Worm (Caenorhabditis elegans) whole organism, L4 larva: ENCODE data around the gene eppl-1.

Experiments used
- F10B5.3 ChIP-seq: sonication (generic microtip); optimal IDR thresholded peaks from 2 replicates; lab custom pipeline; 2016; ENCODE audit warnings: mild to moderate bottlenecking, missing genetic modification characterization, missing compliant biosample characterization
- F37D6.2 ChIP-seq: sonication (generic microtip); optimal IDR thresholded peaks from 2 replicates; lab custom pipeline; 2016; ENCODE audit warnings: mild to moderate bottlenecking, missing genetic modification characterization, missing compliant biosample characterization
- F49E8.2 ChIP-seq: sonication (generic microtip); optimal IDR thresholded peaks from 2 replicates; lab custom pipeline; 2016; ENCODE audit warnings: missing compliant biosample characterization, mild to moderate bottlenecking, missing genetic modification characterization, borderline replicate concordance
- T20F7.1 ChIP-seq: fragments of 200-800 bp; sonication (Bioruptor generic); optimal IDR thresholded peaks from 2 replicates; lab custom pipeline; 2018; ENCODE audit warnings: mild to moderate bottlenecking, missing genetic modification characterization, missing compliant biosample characterization
- T26A8.4 ChIP-seq: fragments of 200-800 bp; sonication (Bioruptor generic); IDR thresholded peaks from 2 replicates; pipeline ENCODE4 v1.3.6; 2022; ENCODE audit warnings: missing genetic modification characterization, missing compliant biosample characterization
- Y48G9A.11 ChIP-seq: fragments of 200-800 bp; sonication (Bioruptor generic); IDR thresholded peaks from 2 replicates; pipeline ENCODE4 v1.3.6; 2022; ENCODE audit warnings: missing genetic modification reagents, missing genetic modification characterization, missing compliant biosample characterization
- Y75B8A.6 ChIP-seq: fragments of 200-800 bp; sonication (Bioruptor generic); IDR thresholded peaks from 2 replicates; pipeline ENCODE4 v1.3.6; 2022; ENCODE audit warnings: missing genetic modification reagents, missing genetic modification characterization, missing compliant biosample characterization
- ZK546.5 ChIP-seq, 2 experiments: sonication (generic microtip); optimal IDR thresholded peaks; 2 replicates each; lab custom pipeline; 2017; ENCODE audit warnings: missing biosample characterization in 2 of 2, missing genetic modification characterization in 2 of 2
- arid-1 ChIP-seq: fragments of 200-800 bp; sonication (Bioruptor generic); conservative IDR thresholded peaks from 2 replicates; pipeline ENCODE4 v1.3.6; 2022; ENCODE audit warnings: missing genetic modification reagents, missing genetic modification characterization, missing compliant biosample characterization
- attf-4 ChIP-seq: sonication (generic microtip); optimal IDR thresholded peaks from 3 replicates; lab custom pipeline; 2017; ENCODE audit warnings: missing biosample characterization, missing genetic modification characterization
- ceh-20 ChIP-seq: fragments of 200-800 bp; sonication (Bioruptor generic); IDR thresholded peaks from 2 replicates; pipeline ENCODE4 v1.3.6; 2022; ENCODE audit warnings: missing genetic modification reagents, missing genetic modification characterization, missing compliant biosample characterization
- ceh-28 ChIP-seq: fragments of 150-350 bp; optimal IDR thresholded peaks from 2 replicates; lab custom pipeline; 2014; ENCODE audit warnings: missing biosample characterization, missing genetic modification reagents, missing genetic modification characterization
- ceh-44 ChIP-seq: fragments of 200-800 bp; sonication (Bioruptor generic); IDR thresholded peaks from 2 replicates; pipeline ENCODE4 v1.3.6; 2022; ENCODE audit warnings: missing genetic modification reagents, missing genetic modification characterization, missing compliant biosample characterization
- ctbp-1 ChIP-seq: fragments of 200-800 bp; sonication (Bioruptor generic); IDR thresholded peaks from 2 replicates; pipeline ENCODE4 v1.3.6; 2022; ENCODE audit warnings: missing genetic modification reagents, missing genetic modification characterization, missing compliant biosample characterization
- daf-16 ChIP-seq, 3 experiments: sonication (generic microtip); optimal IDR thresholded peaks; 2 replicates each; lab custom pipeline; 2016 to 2017; ENCODE audit warnings: missing genetic modification characterization in 3 of 3, missing genetic modification reagents in 3 of 3, mild to moderate bottlenecking in 2 of 3, missing compliant biosample characterization in 2 of 3, missing biosample characterization in 1 of 3, moderate library complexity in 1 of 3
- daf-19 ChIP-seq: fragments of 200-800 bp; sonication (Bioruptor generic); conservative IDR thresholded peaks from 2 replicates; pipeline ENCODE4 v1.3.6; 2022; ENCODE audit warnings: missing genetic modification characterization, missing compliant biosample characterization
- dpl-1 ChIP-seq: fragments of 150-350 bp; optimal IDR thresholded peaks from 2 replicates; lab custom pipeline; 2014; ENCODE audit warnings: missing biosample characterization, missing genetic modification reagents, missing genetic modification characterization
- gei-8 ChIP-seq: fragments of 200-800 bp; sonication (Bioruptor generic); optimal IDR thresholded peaks from 2 replicates; lab custom pipeline; 2018; ENCODE audit warnings: mild to moderate bottlenecking, missing genetic modification characterization, missing compliant biosample characterization
- hlh-11 ChIP-seq: fragments of 200-800 bp; sonication (Bioruptor generic); optimal IDR thresholded peaks from 2 replicates; lab custom pipeline; 2018; ENCODE audit warnings: mild to moderate bottlenecking, missing genetic modification characterization, missing compliant biosample characterization
- hlh-30 ChIP-seq: sonication (generic microtip); optimal IDR thresholded peaks from 2 replicates; lab custom pipeline; 2017; ENCODE audit warnings: antibody characterized with exemption, mild to moderate bottlenecking, missing genetic modification characterization, missing compliant biosample characterization; ENCODE audit not compliant: insufficient read depth
- hmg-1.1 ChIP-seq: fragments of 200-800 bp; sonication (Bioruptor generic); IDR thresholded peaks from 2 replicates; pipeline ENCODE4 v1.3.6; 2022; ENCODE audit warnings: missing genetic modification reagents, missing genetic modification characterization, missing compliant biosample characterization
- jun-1 ChIP-seq: fragments of 150-350 bp; optimal IDR thresholded peaks from 2 replicates; lab custom pipeline; 2014; ENCODE audit warnings: missing biosample characterization, missing genetic modification reagents, missing genetic modification characterization
- lim-7 ChIP-seq: fragments of 200-800 bp; sonication (Bioruptor generic); IDR thresholded peaks from 2 replicates; pipeline ENCODE4 v1.3.6; 2022; ENCODE audit warnings: missing genetic modification characterization, missing compliant biosample characterization
- lin-13 ChIP-seq: fragments of 150-350 bp; optimal IDR thresholded peaks from 2 replicates; lab custom pipeline; 2014; ENCODE audit warnings: missing biosample characterization, missing genetic modification reagents, missing genetic modification characterization
- lin-29 ChIP-seq: fragments of 200-800 bp; sonication (Bioruptor generic); IDR thresholded peaks from 2 replicates; pipeline ENCODE4 v1.3.6; 2022; ENCODE audit warnings: missing genetic modification reagents, missing genetic modification characterization, missing compliant biosample characterization
- madf-5 ChIP-seq, 2 experiments: fragments of 200-800 bp; sonication (Bioruptor generic); IDR thresholded peaks; 2 replicates each; pipeline ENCODE4 v1.3.6; 2022; ENCODE audit warnings: missing compliant biosample characterization in 2 of 2, missing genetic modification characterization in 2 of 2
- mdl-1 ChIP-seq, 2 experiments: fragments of 150-350 bp in 1 of 2; sonication (generic microtip) in 1 of 2; optimal IDR thresholded peaks; 2 replicates each; lab custom pipeline; 2014 to 2017; ENCODE audit warnings: missing biosample characterization in 2 of 2, missing genetic modification characterization in 2 of 2
- mep-1 ChIP-seq: fragments of 150-350 bp; sonication (generic microtip); optimal IDR thresholded peaks from 3 replicates; lab custom pipeline; 2014; ENCODE audit warnings: missing biosample characterization, missing genetic modification characterization
- mes-2 ChIP-seq: sonication (generic microtip); optimal IDR thresholded peaks from 2 replicates; lab custom pipeline; 2016; ENCODE audit warnings: missing genotype, mild to moderate bottlenecking, missing genetic modification characterization, missing compliant biosample characterization; ENCODE audit not compliant: poor library complexity, severe bottlenecking
- mxl-2 ChIP-seq: fragments of 200-800 bp; sonication (Bioruptor generic); conservative IDR thresholded peaks from 2 replicates; pipeline ENCODE4 v1.3.6; 2022; ENCODE audit warnings: missing genetic modification reagents, missing genetic modification characterization, missing compliant biosample characterization
- nhr-10 ChIP-seq: fragments of 150-350 bp; optimal IDR thresholded peaks from 2 replicates; lab custom pipeline; 2014; ENCODE audit warnings: missing biosample characterization, missing genetic modification characterization
- nhr-11 ChIP-seq: fragments of 150-350 bp; optimal IDR thresholded peaks from 2 replicates; lab custom pipeline; 2014; ENCODE audit warnings: missing biosample characterization, missing genetic modification characterization
- nhr-25 ChIP-seq: sonication (generic microtip); optimal IDR thresholded peaks from 2 replicates; lab custom pipeline; 2017; ENCODE audit warnings: missing genetic modification characterization, mild to moderate bottlenecking, missing compliant biosample characterization, antibody characterized with exemption, moderate library complexity, borderline replicate concordance; ENCODE audit not compliant: insufficient read depth
- nhr-41 ChIP-seq: fragments of 200-800 bp; sonication (Bioruptor generic); IDR thresholded peaks from 2 replicates; pipeline ENCODE4 v1.3.6; 2022; ENCODE audit warnings: missing genetic modification reagents, missing genetic modification characterization, missing compliant biosample characterization
- nhr-6 ChIP-seq: fragments of 150-350 bp; optimal IDR thresholded peaks from 2 replicates; lab custom pipeline; 2014; ENCODE audit warnings: missing biosample characterization, missing genetic modification characterization
- rbr-2 ChIP-seq: sonication (generic microtip); optimal IDR thresholded peaks from 2 replicates; lab custom pipeline; 2016; ENCODE audit warnings: missing genotype, missing genetic modification characterization, missing compliant biosample characterization
- sdz-12 ChIP-seq: fragments of 200-800 bp; sonication (Bioruptor generic); optimal IDR thresholded peaks from 2 replicates; lab custom pipeline; 2018; ENCODE audit warnings: mild to moderate bottlenecking, missing genetic modification characterization, missing compliant biosample characterization
- skn-1 ChIP-seq: fragments of 150-350 bp; optimal IDR thresholded peaks from 2 replicates; lab custom pipeline; 2014; ENCODE audit warnings: missing biosample characterization, missing genetic modification characterization
- spr-1 ChIP-seq: sonication (generic microtip); optimal IDR thresholded peaks from 2 replicates; lab custom pipeline; 2016; ENCODE audit warnings: mild to moderate bottlenecking, missing genetic modification characterization, missing compliant biosample characterization
- tag-97 ChIP-seq: fragments of 200-800 bp; sonication (Bioruptor generic); IDR thresholded peaks from 2 replicates; pipeline ENCODE4 v1.3.6; 2022; ENCODE audit warnings: missing genetic modification characterization, missing compliant biosample characterization
- unc-62 ChIP-seq, 3 experiments: fragments of 150-350 bp in 1 of 3; sonication (generic microtip); optimal IDR thresholded peaks in 2 of 3; peaks in 1 of 3; 1 replicate in 1 of 3; 2 replicates in 2 of 3; lab custom pipeline; 2014 to 2017; ENCODE audit warnings: missing biosample characterization in 3 of 3, missing genetic modification characterization in 3 of 3, missing genetic modification reagents in 3 of 3, missing genotype in 1 of 3
- vab-7 ChIP-seq: fragments of 200-800 bp; sonication (Bioruptor generic); IDR thresholded peaks from 2 replicates; pipeline ENCODE4 v1.3.6; 2022; ENCODE audit warnings: missing genetic modification reagents, missing genetic modification characterization, missing compliant biosample characterization
- zfp-3 ChIP-seq: fragments of 200-800 bp; sonication (Bioruptor generic); conservative IDR thresholded peaks from 2 replicates; pipeline ENCODE4 v1.3.6; 2022; ENCODE audit warnings: missing genetic modification reagents, missing genetic modification characterization, missing compliant biosample characterization
- zip-11 ChIP-seq: fragments of 200-800 bp; sonication (Bioruptor generic); IDR thresholded peaks from 2 replicates; pipeline ENCODE4 v1.3.6; 2022; ENCODE audit warnings: missing genetic modification characterization, missing compliant biosample characterization

Gene eppl-1

DNA sequence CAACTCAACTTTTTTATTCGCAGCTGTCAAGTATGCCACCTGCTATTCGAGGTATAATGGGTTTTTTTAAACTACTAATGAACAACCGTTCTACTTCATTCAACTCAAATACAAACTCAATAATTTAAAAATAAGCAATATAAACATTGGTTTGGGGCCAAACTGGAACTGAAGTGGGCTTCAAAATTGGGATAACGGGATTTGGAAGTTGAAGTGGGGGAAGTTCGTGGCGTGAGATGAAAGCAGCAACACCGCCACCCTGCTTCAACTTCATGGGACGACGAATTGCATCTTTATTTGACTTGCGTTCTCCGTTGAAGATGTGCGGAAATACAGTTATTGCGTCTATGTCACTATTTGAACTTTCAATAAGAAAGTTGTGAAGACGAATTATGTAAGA is 27.0 kb upstream of the eppl-1 start:
- TF ChIP-seq ctbp-1 (GFP tag; lab: Robert Waterston, UW) (no peak), Y75B8A.6 (GFP tag; lab: Robert Waterston, UW) (0 out of 2 replicates have a peak, but pooled peaks have one; percentile 15), nhr-6 (tag; lab: Kevin White, UChicago) (no peak), mep-1 (tag; lab: Kevin White, UChicago) (no peak), T26A8.4 (GFP tag; lab: Robert Waterston, UW) (0 out of 2 replicates have a peak, but pooled peaks have one; percentile 60), rbr-2 (no peak), mxl-2 (GFP tag; lab: Robert Waterston, UW) (no peak), jun-1 (no peak), dpl-1 (GFP tag; lab: Kevin White, UChicago) (no peak), vab-7 (GFP tag; lab: Robert Waterston, UW) (no peak), hmg-1.1 (GFP tag; lab: Robert Waterston, UW) (no peak), mes-2 (no peak), nhr-25 (tag; lab: Kevin White, UChicago) (no peak), nhr-41 (GFP tag; lab: Robert Waterston, UW) (no peak), lin-13 (GFP tag; lab: Kevin White, UChicago) (no peak), lim-7 (GFP tag; lab: Robert Waterston, UW) (0 out of 2 replicates have a peak, but pooled peaks have one; percentile 24), daf-19 (GFP tag; lab: Robert Waterston, UW) (no peak), gei-8 (GFP tag; lab: Kevin White, UChicago) (no peak), attf-4 (tag; lab: Kevin White, UChicago) (no peak), sdz-12 (GFP tag; lab: Kevin White, UChicago) (no peak), F37D6.2 (tag; lab: Kevin White, UChicago) (no peak), F10B5.3 (tag; lab: Kevin White, UChicago) (no peak), spr-1 (tag; lab: Kevin White, UChicago) (no peak), unc-62 (GFP tag; optimal IDR thresholded peaks at IDR 0.05 in 1 of 2; lab: Kevin White, UChicago) (no peak), unc-62 (tag; optimal IDR thresholded peaks at IDR 0.05; lab: Kevin White, UChicago) (no peak), zip-11 (no peak), skn-1 (tag; lab: Kevin White, UChicago) (no peak), ceh-28 (tag; lab: Kevin White, UChicago) (no peak), hlh-30 (tag; lab: Kevin White, UChicago) (no peak), daf-16 (GFP tag; optimal IDR thresholded peaks at IDR 0.05; lab: Kevin White, UChicago) (peak in 1 of 2 experiments; percentile 78), daf-16 (tag; optimal IDR thresholded peaks at IDR 0.05; lab: Kevin White, UChicago) (no peak), ZK546.5 (tag; optimal IDR thresholded peaks at IDR 0.05; lab: Kevin White, UChicago) (no peak), madf-5 (GFP tag; IDR thresholded peaks at IDR 0.05; lab: Robert Waterston, UW) (no peak), mdl-1 (tag; optimal IDR thresholded peaks at IDR 0.05; lab: Kevin White, UChicago) (no peak), lin-29 (GFP tag; lab: Robert Waterston, UW) (no peak)

DNA sequence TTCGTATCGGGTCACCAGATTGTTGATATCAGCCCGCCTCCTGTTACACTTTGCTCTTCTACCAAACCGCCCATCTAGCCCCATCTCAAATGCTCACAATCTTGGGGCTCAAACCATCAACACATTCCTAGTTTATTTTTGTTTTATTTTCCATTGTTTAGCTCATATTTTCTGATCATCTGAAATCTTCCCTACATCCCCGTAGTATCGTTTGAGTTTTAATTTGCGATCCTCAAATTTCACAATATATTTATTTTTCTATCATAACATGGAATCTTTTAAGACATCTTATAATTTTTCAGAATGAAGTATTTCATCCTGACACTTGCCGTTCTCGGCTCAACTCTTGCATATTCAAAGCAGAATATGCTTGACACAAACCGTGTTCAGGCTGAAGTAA is 25.3 kb upstream of the eppl-1 start, which contains the start of gene spp-10:
Gene spp-10 (plus strand): TSS at position 301 of the 400 bp plus-strand sequence.
- TF ChIP-seq daf-16 (GFP tag; optimal IDR thresholded peaks at IDR 0.05; lab: Kevin White, UChicago) (peak in 1 of 2 experiments; percentile 3), daf-16 (tag; optimal IDR thresholded peaks at IDR 0.05; lab: Kevin White, UChicago) (no peak), arid-1 (GFP tag; lab: Robert Waterston, UW) (no peak)
- TF ChIP-seq, all 104 proteins: peak for 1

- TF ChIP-seq hlh-11 (tag; lab: Kevin White, UChicago), result peak; percentile 8
- no peak for TF ChIP-seq ZK546.5 (tag; optimal IDR thresholded peaks at IDR 0.05; lab: Kevin White, UChicago)
- TF ChIP-seq daf-16 (GFP tag; optimal IDR thresholded peaks at IDR 0.05; lab: Kevin White, UChicago), result peak in 1 of 2 experiments; percentile 14
- no peak for TF ChIP-seq daf-16 (tag; optimal IDR thresholded peaks at IDR 0.05; lab: Kevin White, UChicago)
- TF ChIP-seq tag-97, result no peak
- 0 out of 2 replicates have a peak, but pooled peaks have one; percentile 20 for TF ChIP-seq hmg-1.1 (GFP tag; lab: Robert Waterston, UW)
- no peak for TF ChIP-seq Y48G9A.11 (GFP tag; lab: Robert Waterston, UW)
- no peak for TF ChIP-seq zfp-3 (GFP tag; lab: Robert Waterston, UW)
- peak; percentile 30 for TF ChIP-seq nhr-11 (tag; lab: Kevin White, UChicago)
- no peak for TF ChIP-seq T20F7.1 (GFP tag; lab: Kevin White, UChicago)
- TF ChIP-seq lin-29 (GFP tag; lab: Robert Waterston, UW), result no peak
- TF ChIP-seq ceh-20 (GFP tag; lab: Robert Waterston, UW), result no peak
- no peak for TF ChIP-seq ceh-44
- no peak for TF ChIP-seq F49E8.2 (tag; lab: Kevin White, UChicago)
- no peak for TF ChIP-seq nhr-10 (tag; lab: Kevin White, UChicago)
- no peak for TF ChIP-seq mep-1 (tag; lab: Kevin White, UChicago)
- no peak for TF ChIP-seq lim-7 (GFP tag; lab: Robert Waterston, UW)
Measured at ce11 chrIV:8476166-8476565, 24.6 kb upstream of the eppl-1 start.
